Worm (Caenorhabditis elegans): ENCODE measurements around the gene fbxa-15.

DNA sequence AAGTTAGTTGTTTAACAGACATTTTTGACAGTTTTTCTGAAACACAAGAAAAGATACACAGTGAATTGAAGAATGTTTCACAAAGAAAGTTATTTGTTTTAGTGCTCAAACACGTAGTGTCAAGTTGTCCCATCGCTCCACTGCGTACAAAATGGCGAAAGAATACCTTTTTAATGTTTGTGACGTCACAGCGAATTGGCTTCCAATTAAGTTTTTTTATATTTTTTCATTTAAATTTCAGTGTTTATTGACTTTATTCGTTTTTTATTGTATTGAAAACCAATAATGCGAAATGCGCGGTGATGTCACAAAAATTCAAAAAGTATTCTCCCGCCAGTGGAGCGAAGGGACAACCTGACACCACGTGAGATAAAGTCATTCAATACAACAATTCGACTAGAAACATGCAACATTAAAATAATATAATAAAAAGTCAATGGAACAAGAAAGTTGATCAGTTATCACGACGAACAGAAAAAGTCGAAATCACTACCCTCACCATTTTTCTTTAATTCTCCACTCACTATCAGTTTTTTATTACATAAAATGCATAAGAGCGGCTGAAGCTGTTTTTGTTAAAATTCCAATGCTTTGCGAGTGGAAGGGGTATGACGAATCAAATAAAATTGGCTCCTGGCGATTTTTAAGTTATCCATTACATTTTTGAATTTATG, 47.7 kb downstream of the fbxa-15 start, which contains the start of gene fbxa-29:
- TF ChIP-seq tag-97 (GFP tag; IDR thresholded peaks at IDR 0.05): no peak
- no peak for TF ChIP-seq lin-39 (tag; optimal IDR thresholded peaks at IDR 0.05)
- no peak for TF ChIP-seq nhr-237 (tag; optimal IDR thresholded peaks at IDR 0.05)

Data from whole organism, L4 larva.